Worm (Caenorhabditis elegans): ENCODE results near the gene srh-131.

The srh-131 gene

ce11 chrV:17044500-17044899 is 39.2 kb downstream of the srh-131 start, which contains the start of gene F28B1.2:
TSS of gene F28B1.2 (plus strand) at chrV:17044800.
- no peak for TF ChIP-seq ceh-82 (tag; optimal IDR thresholded peaks at IDR 0.05)
- TF ChIP-seq ZK546.5 (tag; optimal IDR thresholded peaks at IDR 0.05) = no peak
- no peak for TF ChIP-seq unc-39 (tag; optimal IDR thresholded peaks at IDR 0.05)
- no peak for TF ChIP-seq ztf-11 (tag; optimal IDR thresholded peaks at IDR 0.05)
- no peak for TF ChIP-seq mdl-1 (tag; optimal IDR thresholded peaks at IDR 0.05)
- no peak for TF ChIP-seq ztf-1 (GFP tag; conservative IDR thresholded peaks at IDR 0.05)
